Fruit fly (Drosophila melanogaster) whole organism, prepupa: Measurements from ENCODE around the gene CG18294.
"Not testable (repeated sequence)": the region's sequence is repeated elsewhere in the genome, so short reads cannot be mapped to it uniquely, and the experiment has no call there.

Experiments
- CG4318 ChIP-seq: fragments of 200-800 bp; sonication (Bioruptor generic); optimal IDR thresholded peaks from 3 replicates; lab custom pipeline; 2017; ENCODE audit warnings: missing biosample characterization, mild to moderate bottlenecking, missing genetic modification characterization
- CG6163 ChIP-seq: fragments of 200-800 bp; sonication (Bioruptor generic); IDR thresholded peaks from 3 replicates; pipeline ENCODE4 v1.3.6; 2022; ENCODE audit warnings: missing biosample characterization, missing genetic modification characterization
- CG6854 ChIP-seq: fragments of 200-800 bp; sonication (Bioruptor generic); optimal IDR thresholded peaks from 2 replicates; lab custom pipeline; 2017; ENCODE audit warnings: missing biosample characterization, mild to moderate bottlenecking, missing genetic modification characterization
- CG8319 ChIP-seq: fragments of 200-800 bp; sonication (Bioruptor generic); optimal IDR thresholded peaks from 3 replicates; lab custom pipeline; 2016; ENCODE audit warnings: missing biosample characterization, missing genetic modification characterization
- Eip93F ChIP-seq: fragments of 200-800 bp; sonication (Bioruptor generic); optimal IDR thresholded peaks from 2 replicates; lab custom pipeline; 2016; ENCODE audit warnings: missing biosample characterization, mild to moderate bottlenecking, missing genetic modification characterization
- Hr4 ChIP-seq: fragments of 200-800 bp; sonication (Bioruptor generic); optimal IDR thresholded peaks from 3 replicates; lab custom pipeline; 2016; ENCODE audit warnings: missing biosample characterization, missing genetic modification characterization
- Met ChIP-seq: fragments of 200-800 bp; sonication (Bioruptor generic); optimal IDR thresholded peaks from 3 replicates; lab custom pipeline; 2016; ENCODE audit warnings: missing biosample characterization, missing genetic modification characterization
- OdsH ChIP-seq: fragments of 200-800 bp; sonication (Bioruptor generic); optimal IDR thresholded peaks from 3 replicates; lab custom pipeline; 2016; ENCODE audit warnings: missing biosample characterization, missing genetic modification characterization
- Sox102F ChIP-seq: fragments of 200-800 bp; sonication (Bioruptor generic); optimal IDR thresholded peaks from 2 replicates; lab custom pipeline; 2016; ENCODE audit warnings: missing biosample characterization, mild to moderate bottlenecking, missing genetic modification characterization
- dac ChIP-seq: fragments of 200-800 bp; sonication (Bioruptor generic); optimal IDR thresholded peaks from 2 replicates; lab custom pipeline; 2017; ENCODE audit warnings: missing biosample characterization, mild to moderate bottlenecking, missing genetic modification characterization
- esn ChIP-seq: fragments of 200-800 bp; sonication (Bioruptor generic); optimal IDR thresholded peaks from 2 replicates; lab custom pipeline; 2016; ENCODE audit warnings: missing biosample characterization, mild to moderate bottlenecking, missing genetic modification characterization, moderate library complexity
- fd59A ChIP-seq: fragments of 200-800 bp; sonication (Bioruptor generic); optimal IDR thresholded peaks from 2 replicates; lab custom pipeline; 2017; ENCODE audit warnings: missing biosample characterization, mild to moderate bottlenecking, missing genetic modification characterization, missing genetic modification reagents

DNA sequence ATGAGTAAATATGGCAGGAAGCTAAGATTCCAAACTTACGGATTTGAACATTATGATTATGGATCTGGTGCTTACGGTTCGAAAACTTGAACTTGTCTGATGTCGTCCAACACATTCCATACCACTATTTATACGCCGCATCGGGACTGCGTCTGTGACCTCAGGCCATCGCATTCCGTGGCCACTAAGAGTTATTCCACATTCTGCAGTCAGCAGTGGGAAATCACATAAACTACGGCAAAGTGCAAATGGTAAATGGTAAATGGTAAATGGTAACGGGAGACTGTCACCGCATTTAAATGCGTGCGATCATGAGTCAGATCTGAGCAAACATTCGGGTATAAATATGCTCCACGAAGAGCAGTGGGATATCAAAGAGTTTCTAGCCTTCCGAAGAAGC is 8.4 kb downstream of the CG18294 start, which contains the start of the genes CG14096 and CG32214:
- not testable (repeated sequence) for TF ChIP-seq dac; Hr4 (GFP tag; lab: Kevin White, UChicago); CG6163; Sox102F (GFP tag; lab: Kevin White, UChicago); OdsH (GFP tag; lab: Kevin White, UChicago); Eip93F (GFP tag; lab: Kevin White, UChicago); Met (GFP tag; lab: Kevin White, UChicago); esn (GFP tag; lab: Kevin White, UChicago); CG4318; CG8319 (GFP tag; lab: Kevin White, UChicago); CG6854 (GFP tag; lab: Kevin White, UChicago); fd59A (GFP tag; lab: Kevin White, UChicago)
